Worm (Caenorhabditis elegans) whole organism, early embryonic: ENCODE data around the gene smg-6.

Source experiments
- B0310.2 ChIP-seq: sonication (generic microtip); optimal IDR thresholded peaks from 2 replicates; lab custom pipeline; 2016; ENCODE audit warnings: mild to moderate bottlenecking, missing genetic modification characterization, missing compliant biosample characterization
- F13C5.2 ChIP-seq: sonication (generic microtip); optimal IDR thresholded peaks from 2 replicates; lab custom pipeline; 2017; ENCODE audit warnings: mild to moderate bottlenecking, missing genetic modification characterization, inconsistent platforms, missing compliant biosample characterization
- aly-1 ChIP-seq: sonication (generic microtip); optimal IDR thresholded peaks from 2 replicates; lab custom pipeline; 2016; ENCODE audit warnings: missing genetic modification characterization, missing compliant biosample characterization
- ama-1 ChIP-seq: fragments of 150-350 bp; optimal IDR thresholded peaks from 2 replicates; lab custom pipeline; 2014
- ceh-13 ChIP-seq: fragments of 200-800 bp; sonication (Bioruptor generic); optimal IDR thresholded peaks from 2 replicates; lab custom pipeline; 2018; ENCODE audit warnings: mild to moderate bottlenecking, missing genetic modification characterization, missing compliant biosample characterization
- ceh-36 ChIP-seq: sonication (generic microtip); optimal IDR thresholded peaks from 2 replicates; lab custom pipeline; 2016; ENCODE audit warnings: missing genetic modification characterization, inconsistent platforms, missing compliant biosample characterization
- ets-7 ChIP-seq: sonication (generic microtip); optimal IDR thresholded peaks from 2 replicates; lab custom pipeline; 2016; ENCODE audit warnings: missing genotype, missing genetic modification characterization, missing compliant biosample characterization
- flt-1 ChIP-seq: fragments of 200-800 bp; sonication (Bioruptor generic); IDR thresholded peaks from 2 replicates; pipeline ENCODE4 v1.3.6; 2022; ENCODE audit warnings: missing genetic modification characterization, missing compliant biosample characterization
- hmbx-1 ChIP-seq: sonication (generic microtip); optimal IDR thresholded peaks from 2 replicates; lab custom pipeline; 2016; ENCODE audit warnings: mild to moderate bottlenecking, missing genetic modification characterization, missing compliant biosample characterization
- hmg-4 ChIP-seq: fragments of 200-800 bp; sonication (Bioruptor generic); optimal IDR thresholded peaks from 2 replicates; lab custom pipeline; 2018; ENCODE audit warnings: mild to moderate bottlenecking, missing genetic modification characterization, missing compliant biosample characterization
- hnd-1 ChIP-seq: sonication (generic microtip); optimal IDR thresholded peaks from 2 replicates; lab custom pipeline; 2016; ENCODE audit warnings: missing genetic modification characterization, missing compliant biosample characterization
- pes-1 ChIP-seq: fragments of 200-800 bp; sonication (Bioruptor generic); IDR thresholded peaks from 2 replicates; pipeline ENCODE4 v1.3.6; 2022; ENCODE audit warnings: missing genetic modification reagents, missing genetic modification characterization, missing compliant biosample characterization
- scrt-1 ChIP-seq: fragments of 200-800 bp; sonication (Bioruptor generic); IDR thresholded peaks from 2 replicates; pipeline ENCODE4 v1.3.6; 2022; ENCODE audit warnings: missing genetic modification characterization, missing compliant biosample characterization
- sea-1 ChIP-seq: fragments of 200-800 bp; sonication (Bioruptor generic); conservative IDR thresholded peaks from 2 replicates; pipeline ENCODE4 v1.3.6; 2022; ENCODE audit warnings: missing genetic modification characterization, missing compliant biosample characterization
- tbx-11 ChIP-seq: fragments of 200-800 bp; sonication (Bioruptor generic); IDR thresholded peaks from 2 replicates; pipeline ENCODE4 v1.3.6; 2022; ENCODE audit warnings: missing genetic modification characterization, missing compliant biosample characterization
- tbx-37 ChIP-seq: fragments of 200-800 bp; sonication (Bioruptor generic); conservative IDR thresholded peaks from 2 replicates; pipeline ENCODE4 v1.3.6; 2022; ENCODE audit warnings: missing genetic modification reagents, missing genetic modification characterization, missing compliant biosample characterization
- tra-4 ChIP-seq: sonication (generic microtip); optimal IDR thresholded peaks from 2 replicates; lab custom pipeline; 2017; ENCODE audit warnings: missing genetic modification characterization, missing compliant biosample characterization

smg-6 gene

DNA sequence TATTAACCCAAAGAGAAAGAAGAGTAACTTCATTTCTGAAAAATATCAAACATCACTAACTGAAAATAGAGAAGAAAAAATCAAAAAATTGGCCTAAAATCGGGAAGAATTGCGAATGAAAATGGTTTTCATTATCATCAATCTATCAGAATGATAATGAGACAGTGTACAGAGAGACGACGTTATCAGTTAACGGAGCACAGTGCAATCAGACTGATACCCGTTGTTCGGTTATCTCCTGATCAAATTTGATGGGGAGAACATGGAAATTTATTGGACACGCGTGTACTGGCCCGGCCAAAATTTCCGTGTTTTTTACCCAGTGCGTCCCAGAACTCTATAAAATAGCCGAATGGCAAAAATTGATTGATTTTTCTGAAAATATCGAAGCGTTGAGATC, 34.3 kb downstream of the smg-6 start, which contains the start of gene Y54F10AM.8:
Gene Y54F10AM.8 (minus strand): TSS at position 35 of the 400 bp plus-strand sequence.
- TF ChIP-seq hnd-1 (tag; lab: Kevin White, UChicago) = no peak
- TF ChIP-seq hmg-4 (GFP tag; lab: Kevin White, UChicago) = no peak
- TF ChIP-seq ama-1 (lab: Kevin White, UChicago) = no peak
- TF ChIP-seq F13C5.2 = no peak
- no peak for TF ChIP-seq ceh-13 (GFP tag; lab: Kevin White, UChicago)
- no peak for TF ChIP-seq scrt-1 (GFP tag; lab: Robert Waterston, UW)
- TF ChIP-seq tra-4 (tag; lab: Kevin White, UChicago) = no peak
- TF ChIP-seq ets-7 (tag; lab: Kevin White, UChicago) = no peak
- no peak for TF ChIP-seq B0310.2
- no peak for TF ChIP-seq aly-1
- TF ChIP-seq hmbx-1 (tag; lab: Kevin White, UChicago) = no peak
- no peak for TF ChIP-seq ceh-36 (tag; lab: Kevin White, UChicago)
- TF ChIP-seq sea-1 (GFP tag; lab: Robert Waterston, UW) = no peak
- no peak for TF ChIP-seq tbx-11 (GFP tag; lab: Robert Waterston, UW)
- TF ChIP-seq tbx-37 (GFP tag; lab: Robert Waterston, UW) = no peak
- no peak for TF ChIP-seq pes-1 (GFP tag; lab: Robert Waterston, UW)
- TF ChIP-seq flt-1 (GFP tag; lab: Robert Waterston, UW) = no peak

DNA sequence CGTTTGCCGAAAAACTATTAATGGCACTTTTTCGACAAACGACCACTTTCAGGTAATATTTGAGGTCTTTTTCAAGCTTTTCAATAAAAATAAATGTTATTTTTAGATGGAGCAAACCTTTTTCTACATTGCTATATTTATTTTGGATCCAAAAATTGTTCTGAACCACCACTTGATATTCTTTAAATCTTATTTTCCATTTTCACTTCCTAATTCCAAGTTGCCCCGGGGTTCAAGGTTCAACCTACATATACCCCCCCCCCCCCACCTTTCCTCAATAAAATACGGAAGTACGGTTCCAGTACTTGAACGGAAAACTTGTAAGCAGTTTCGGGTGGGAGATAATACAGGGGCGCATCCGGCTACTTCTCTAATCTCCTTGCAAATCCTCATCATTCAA, 34.9 kb downstream of the smg-6 start, which contains the start of gene Y54F10AM.6:
Gene Y54F10AM.6 (plus strand): TSS at position 301 of the 400 bp plus-strand sequence.
- TF ChIP-seq pes-1 (GFP tag; lab: Robert Waterston, UW) = no peak

DNA sequence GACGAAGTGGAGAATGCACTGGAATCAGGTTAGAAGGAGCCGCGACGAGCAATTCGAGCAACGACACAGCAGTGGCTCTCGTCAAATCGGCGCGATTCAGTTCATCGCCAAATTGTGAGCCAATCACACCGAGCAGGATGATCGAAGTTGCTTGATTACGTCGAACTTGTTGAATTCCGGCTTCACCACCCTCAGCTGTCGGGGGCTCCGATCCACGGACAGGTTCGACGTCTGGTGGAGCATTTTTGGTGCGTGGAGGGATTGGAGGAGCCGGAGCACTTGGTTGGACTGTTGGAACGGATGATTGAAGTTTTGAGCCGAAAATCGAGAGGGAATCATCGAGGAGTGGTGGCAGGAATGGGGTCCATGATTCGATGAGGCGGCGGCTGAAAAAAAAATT, 41.8 kb downstream of the smg-6 start:
- TF ChIP-seq flt-1 (GFP tag; lab: Robert Waterston, UW) (no peak), ceh-13 (GFP tag; lab: Kevin White, UChicago) (no peak), hmg-4 (GFP tag; lab: Kevin White, UChicago) (no peak), F13C5.2 (no peak), hmbx-1 (tag; lab: Kevin White, UChicago) (no peak), tra-4 (tag; lab: Kevin White, UChicago) (no peak), scrt-1 (GFP tag; lab: Robert Waterston, UW) (no peak)

DNA sequence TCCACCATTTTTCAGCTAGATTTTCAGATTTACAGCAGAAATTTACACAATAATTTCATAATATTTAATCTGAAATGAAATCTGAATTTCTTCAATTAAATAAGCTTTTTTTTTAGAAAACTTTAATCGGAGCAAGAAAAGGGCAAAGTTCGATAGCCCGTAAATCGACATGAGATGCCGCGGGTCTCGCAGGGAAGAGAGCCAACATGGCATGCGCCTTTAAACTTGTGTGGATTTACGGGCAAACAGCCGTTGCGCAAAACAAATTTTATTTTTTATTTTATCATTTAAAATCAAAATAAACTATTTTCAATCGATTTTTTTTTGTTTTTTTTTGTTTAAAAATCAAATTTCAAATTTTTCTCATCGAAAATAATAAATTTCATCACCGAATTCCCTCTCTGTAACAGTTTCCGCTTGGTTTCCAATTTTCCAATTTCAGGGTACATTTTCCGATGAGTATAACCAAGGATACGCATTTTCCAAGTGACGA, 55.0 kb downstream of the smg-6 start, which contains the start of the genes Y54F10AM.15, rbc-2 and ndua-8:
Gene Y54F10AM.15 (minus strand): TSS at position 59 of the 493 bp plus-strand sequence.
Gene rbc-2 (minus strand): TSS at position 69 of the 493 bp plus-strand sequence.
Gene ndua-8 (plus strand): TSS at position 443 of the 493 bp plus-strand sequence.
- no peak for TF ChIP-seq aly-1
- TF ChIP-seq hmg-4 (GFP tag; lab: Kevin White, UChicago) = peak; percentile 32
- TF ChIP-seq F13C5.2 = peak; percentile 35

DNA sequence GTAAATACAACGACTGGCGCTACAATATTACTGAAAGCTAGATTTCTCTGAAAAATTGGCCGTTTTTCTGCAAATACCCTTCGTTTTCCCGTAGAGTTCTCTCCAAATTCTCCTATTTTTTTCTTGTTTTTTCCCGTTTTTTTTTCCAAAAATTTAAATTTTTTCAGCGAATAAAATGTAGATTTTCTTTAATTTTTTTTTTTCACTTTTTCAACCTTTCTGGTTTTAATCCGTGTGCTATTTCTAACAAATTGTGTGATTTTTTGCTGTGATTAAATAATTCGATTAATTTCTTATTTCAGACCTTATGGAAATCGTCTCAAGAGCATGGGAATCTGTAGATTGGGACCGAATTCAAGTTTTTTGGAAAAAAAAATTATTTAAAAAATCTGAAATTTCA, 56.7 kb downstream of the smg-6 start, which contains the start of gene cone-1:
Gene cone-1 (plus strand): TSS at position 301 of the 400 bp plus-strand sequence.
- no peak for TF ChIP-seq hmbx-1 (tag; lab: Kevin White, UChicago)
- no peak for TF ChIP-seq pes-1 (GFP tag; lab: Robert Waterston, UW)
- TF ChIP-seq hmg-4 (GFP tag; lab: Kevin White, UChicago) = no peak
- no peak for TF ChIP-seq aly-1
- no peak for TF ChIP-seq ets-7 (tag; lab: Kevin White, UChicago)
- TF ChIP-seq ama-1 (lab: Kevin White, UChicago) = no peak
- TF ChIP-seq ceh-13 (GFP tag; lab: Kevin White, UChicago) = no peak
- no peak for TF ChIP-seq F13C5.2
- no peak for TF ChIP-seq B0310.2
- TF ChIP-seq tra-4 (tag; lab: Kevin White, UChicago) = no peak
- no peak for TF ChIP-seq scrt-1 (GFP tag; lab: Robert Waterston, UW)
- no peak for TF ChIP-seq tbx-11 (GFP tag; lab: Robert Waterston, UW)
- no peak for TF ChIP-seq sea-1 (GFP tag; lab: Robert Waterston, UW)

DNA sequence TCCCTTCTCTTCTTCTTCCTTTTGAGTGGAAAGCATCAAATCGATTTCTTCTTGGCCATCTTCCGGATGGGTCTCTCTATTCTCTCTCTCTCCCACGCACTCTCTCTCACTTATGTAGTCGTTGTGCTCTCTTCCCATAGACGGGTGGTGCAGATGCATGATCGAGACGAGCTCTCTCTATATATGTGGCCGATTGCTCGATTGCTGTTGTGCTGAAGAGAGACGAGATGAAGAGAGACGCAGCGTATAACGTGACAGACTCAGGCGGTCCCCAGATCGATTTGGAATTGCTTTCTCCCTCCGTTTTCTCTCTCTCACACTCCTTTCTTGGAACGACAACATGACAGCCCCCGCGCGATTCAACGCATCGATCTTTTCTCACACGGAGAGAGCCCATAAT, 59.1 kb downstream of the smg-6 start:
- TF ChIP-seq ceh-13 (GFP tag; lab: Kevin White, UChicago) (no peak), hmg-4 (GFP tag; lab: Kevin White, UChicago) (no peak), B0310.2 (no peak), ets-7 (tag; lab: Kevin White, UChicago) (peak; percentile 64), aly-1 (no peak), tbx-37 (GFP tag; lab: Robert Waterston, UW) (no peak), ama-1 (lab: Kevin White, UChicago) (no peak), ceh-36 (tag; lab: Kevin White, UChicago) (peak; percentile 26), scrt-1 (GFP tag; lab: Robert Waterston, UW) (no peak), pes-1 (GFP tag; lab: Robert Waterston, UW) (no peak), hmbx-1 (tag; lab: Kevin White, UChicago) (no peak), sea-1 (GFP tag; lab: Robert Waterston, UW) (0 out of 2 replicates have a peak, but pooled peaks have one; percentile 6), hnd-1 (tag; lab: Kevin White, UChicago) (no peak), F13C5.2 (no peak)

DNA sequence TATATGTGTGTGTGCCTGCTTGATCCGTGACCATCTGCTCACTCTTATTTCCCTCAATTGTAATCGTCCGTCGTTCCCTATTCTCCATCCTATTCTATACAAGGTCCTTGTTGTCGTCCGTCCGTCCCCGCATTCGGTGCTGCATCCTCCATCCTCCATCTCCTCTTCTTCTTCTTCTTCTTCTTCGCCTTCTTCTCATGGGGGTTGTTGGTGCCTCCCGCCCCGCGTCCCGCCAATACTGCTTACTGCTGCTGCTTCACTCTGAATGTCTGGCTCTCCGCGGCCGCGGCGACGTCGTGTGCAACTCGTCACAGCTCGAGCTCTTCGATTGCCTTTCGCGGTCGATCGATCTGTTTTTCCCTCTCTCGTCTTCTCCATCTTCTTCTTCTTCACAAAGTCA, 61.5 kb downstream of the smg-6 start:
- TF ChIP-seq sea-1 (GFP tag; lab: Robert Waterston, UW) (no peak), aly-1 (no peak), scrt-1 (GFP tag; lab: Robert Waterston, UW) (no peak), hmbx-1 (tag; lab: Kevin White, UChicago) (no peak), flt-1 (GFP tag; lab: Robert Waterston, UW) (no peak), tbx-11 (GFP tag; lab: Robert Waterston, UW) (no peak), ceh-36 (tag; lab: Kevin White, UChicago) (no peak), B0310.2 (no peak), ama-1 (lab: Kevin White, UChicago) (no peak), ceh-13 (GFP tag; lab: Kevin White, UChicago) (no peak), tra-4 (tag; lab: Kevin White, UChicago) (no peak)
